Worm (Caenorhabditis elegans) whole organism, L3 larva: Measurements from ENCODE around the gene F46H5.3.

Experiments
- ZK546.5 ChIP-seq: sonication (generic microtip); optimal IDR thresholded peaks from 2 replicates; lab custom pipeline; 2017; ENCODE audit warnings: missing biosample characterization, missing genetic modification characterization
- ama-1 ChIP-seq: fragments of 150-350 bp; optimal IDR thresholded peaks from 2 replicates; lab custom pipeline; 2018
- ceh-82 ChIP-seq: fragments of 150-350 bp; optimal IDR thresholded peaks from 2 replicates; lab custom pipeline; 2014; ENCODE audit warnings: missing biosample characterization, missing genetic modification characterization
- fkh-10 ChIP-seq: sonication (generic microtip); optimal IDR thresholded peaks from 2 replicates; lab custom pipeline; 2017; ENCODE audit warnings: missing biosample characterization, missing genetic modification reagents, missing genetic modification characterization
- nhr-12 ChIP-seq: fragments of 150-350 bp; optimal IDR thresholded peaks from 2 replicates; lab custom pipeline; 2014; ENCODE audit warnings: missing biosample characterization, missing genetic modification characterization
- nhr-25 ChIP-seq: sonication (generic microtip); optimal IDR thresholded peaks from 2 replicates; lab custom pipeline; 2017; ENCODE audit warnings: missing biosample characterization, missing genetic modification characterization

- TF ChIP-seq ZK546.5 = no peak
- no peak for TF ChIP-seq ama-1 (lab: Kevin White, UChicago)
- TF ChIP-seq fkh-10 (GFP tag; lab: Kevin White, UChicago) = no peak
- no peak for TF ChIP-seq ceh-82
- no peak for TF ChIP-seq nhr-12
- no peak for TF ChIP-seq nhr-25
Measured at ce11 chrX:7260327-7261019, 22.0 kb upstream of the F46H5.3 start, which contains the start of gene lact-1.
